Worm (Caenorhabditis elegans) whole organism, early embryonic: ENCODE measurements around the gene phy-3.

Experiments
- B0310.2 ChIP-seq: sonication (generic microtip); optimal IDR thresholded peaks from 2 replicates; lab custom pipeline; 2016; ENCODE audit warnings: mild to moderate bottlenecking, missing genetic modification characterization, missing compliant biosample characterization
- F13C5.2 ChIP-seq: sonication (generic microtip); optimal IDR thresholded peaks from 2 replicates; lab custom pipeline; 2017; ENCODE audit warnings: mild to moderate bottlenecking, missing genetic modification characterization, inconsistent platforms, missing compliant biosample characterization
- aly-1 ChIP-seq: sonication (generic microtip); optimal IDR thresholded peaks from 2 replicates; lab custom pipeline; 2016; ENCODE audit warnings: missing genetic modification characterization, missing compliant biosample characterization
- ama-1 ChIP-seq: fragments of 150-350 bp; optimal IDR thresholded peaks from 2 replicates; lab custom pipeline; 2014
- ceh-13 ChIP-seq: fragments of 200-800 bp; sonication (Bioruptor generic); optimal IDR thresholded peaks from 2 replicates; lab custom pipeline; 2018; ENCODE audit warnings: mild to moderate bottlenecking, missing genetic modification characterization, missing compliant biosample characterization
- ceh-36 ChIP-seq: sonication (generic microtip); optimal IDR thresholded peaks from 2 replicates; lab custom pipeline; 2016; ENCODE audit warnings: missing genetic modification characterization, inconsistent platforms, missing compliant biosample characterization
- ets-7 ChIP-seq: sonication (generic microtip); optimal IDR thresholded peaks from 2 replicates; lab custom pipeline; 2016; ENCODE audit warnings: missing genotype, missing genetic modification characterization, missing compliant biosample characterization
- flt-1 ChIP-seq: fragments of 200-800 bp; sonication (Bioruptor generic); IDR thresholded peaks from 2 replicates; pipeline ENCODE4 v1.3.6; 2022; ENCODE audit warnings: missing genetic modification characterization, missing compliant biosample characterization
- hmbx-1 ChIP-seq: sonication (generic microtip); optimal IDR thresholded peaks from 2 replicates; lab custom pipeline; 2016; ENCODE audit warnings: mild to moderate bottlenecking, missing genetic modification characterization, missing compliant biosample characterization
- hmg-4 ChIP-seq: fragments of 200-800 bp; sonication (Bioruptor generic); optimal IDR thresholded peaks from 2 replicates; lab custom pipeline; 2018; ENCODE audit warnings: mild to moderate bottlenecking, missing genetic modification characterization, missing compliant biosample characterization
- hnd-1 ChIP-seq: sonication (generic microtip); optimal IDR thresholded peaks from 2 replicates; lab custom pipeline; 2016; ENCODE audit warnings: missing genetic modification characterization, missing compliant biosample characterization
- pes-1 ChIP-seq: fragments of 200-800 bp; sonication (Bioruptor generic); IDR thresholded peaks from 2 replicates; pipeline ENCODE4 v1.3.6; 2022; ENCODE audit warnings: missing genetic modification reagents, missing genetic modification characterization, missing compliant biosample characterization
- scrt-1 ChIP-seq: fragments of 200-800 bp; sonication (Bioruptor generic); IDR thresholded peaks from 2 replicates; pipeline ENCODE4 v1.3.6; 2022; ENCODE audit warnings: missing genetic modification characterization, missing compliant biosample characterization
- sea-1 ChIP-seq: fragments of 200-800 bp; sonication (Bioruptor generic); conservative IDR thresholded peaks from 2 replicates; pipeline ENCODE4 v1.3.6; 2022; ENCODE audit warnings: missing genetic modification characterization, missing compliant biosample characterization
- tbx-11 ChIP-seq: fragments of 200-800 bp; sonication (Bioruptor generic); IDR thresholded peaks from 2 replicates; pipeline ENCODE4 v1.3.6; 2022; ENCODE audit warnings: missing genetic modification characterization, missing compliant biosample characterization
- tbx-37 ChIP-seq: fragments of 200-800 bp; sonication (Bioruptor generic); conservative IDR thresholded peaks from 2 replicates; pipeline ENCODE4 v1.3.6; 2022; ENCODE audit warnings: missing genetic modification reagents, missing genetic modification characterization, missing compliant biosample characterization
- tra-4 ChIP-seq: sonication (generic microtip); optimal IDR thresholded peaks from 2 replicates; lab custom pipeline; 2017; ENCODE audit warnings: missing genetic modification characterization, missing compliant biosample characterization

The phy-3 gene

ce11 chrV:16853956-16854683 lies 21.2 kb downstream of the phy-3 start, which contains the start of the genes clec-35 and clec-27:
Gene clec-35, minus strand, starts transcription at chrV:16854056.
Gene clec-27, plus strand, starts transcription at chrV:16854633.
- no peak for TF ChIP-seq F13C5.2

ce11 chrV:16857977-16858479 lies 25.1 kb downstream of the phy-3 start, which contains the start of the genes clec-31 and clec-22:
Gene clec-31, minus strand, starts transcription at chrV:16858077.
Gene clec-22, plus strand, starts transcription at chrV:16858429.
- no peak for TF ChIP-seq tbx-11 (GFP tag; lab: Robert Waterston, UW)
- no peak for TF ChIP-seq hmg-4
- no peak for TF ChIP-seq F13C5.2
- TF ChIP-seq tra-4 (tag; lab: Kevin White, UChicago), result no peak
- TF ChIP-seq ceh-13 (GFP tag; lab: Kevin White, UChicago), result no peak
- no peak for TF ChIP-seq pes-1 (GFP tag; lab: Robert Waterston, UW)
- no peak for TF ChIP-seq aly-1 (tag; lab: Kevin White, UChicago)
- TF ChIP-seq ceh-36, result no peak
- no peak for TF ChIP-seq hnd-1 (tag; lab: Kevin White, UChicago)
- TF ChIP-seq ets-7 (tag; lab: Kevin White, UChicago), result no peak
- no peak for TF ChIP-seq tbx-37 (GFP tag; lab: Robert Waterston, UW)
- no peak for TF ChIP-seq flt-1 (GFP tag; lab: Robert Waterston, UW)
- TF ChIP-seq hmbx-1 (tag; lab: Kevin White, UChicago), result no peak
- TF ChIP-seq B0310.2 (tag; lab: Kevin White, UChicago), result no peak
- TF ChIP-seq sea-1, result no peak
- TF ChIP-seq ama-1, result no peak
- TF ChIP-seq scrt-1 (GFP tag; lab: Robert Waterston, UW), result no peak

- TF ChIP-seq hmbx-1 (tag; lab: Kevin White, UChicago) (no peak), hnd-1 (tag; lab: Kevin White, UChicago) (no peak), flt-1 (GFP tag; lab: Robert Waterston, UW) (no peak), pes-1 (GFP tag; lab: Robert Waterston, UW) (no peak)
These were observed 28.8 kb downstream of the phy-3 start, which contains the start of the genes clec-32 and clec-24 for ce11 chrV:16861719-16862118. Gene clec-32, minus strand, starts transcription at chrV:16861819. Gene clec-24, plus strand, starts transcription at chrV:16862012.

- no peak for TF ChIP-seq F13C5.2
- no peak for TF ChIP-seq ceh-13 (GFP tag; lab: Kevin White, UChicago)
- TF ChIP-seq aly-1 (tag; lab: Kevin White, UChicago), result no peak
- no peak for TF ChIP-seq tbx-11 (GFP tag; lab: Robert Waterston, UW)
- no peak for TF ChIP-seq tbx-37 (GFP tag; lab: Robert Waterston, UW)
- no peak for TF ChIP-seq ceh-36
- no peak for TF ChIP-seq hmg-4
- no peak for TF ChIP-seq pes-1 (GFP tag; lab: Robert Waterston, UW)
- TF ChIP-seq tra-4 (tag; lab: Kevin White, UChicago), result no peak
- no peak for TF ChIP-seq sea-1
- no peak for TF ChIP-seq ama-1
- no peak for TF ChIP-seq flt-1 (GFP tag; lab: Robert Waterston, UW)
- no peak for TF ChIP-seq ets-7 (tag; lab: Kevin White, UChicago)
- no peak for TF ChIP-seq B0310.2 (tag; lab: Kevin White, UChicago)
These were observed 32.4 kb downstream of the phy-3 start, which contains the start of gene clec-28 for ce11 chrV:16865404-16865803. Gene clec-28, plus strand, starts transcription at chrV:16865704.

- TF ChIP-seq scrt-1 (GFP tag; lab: Robert Waterston, UW) (no peak), F13C5.2 (no peak), hmbx-1 (tag; lab: Kevin White, UChicago) (no peak), aly-1 (tag; lab: Kevin White, UChicago) (no peak)
These were observed 36.8 kb downstream of the phy-3 start, which contains the start of gene clec-33 for ce11 chrV:16869740-16870139. Gene clec-33, minus strand, starts transcription at chrV:16869840.

- TF ChIP-seq tbx-11 (GFP tag; lab: Robert Waterston, UW) (no peak), aly-1 (tag; lab: Kevin White, UChicago) (no peak), ama-1 (no peak), pes-1 (GFP tag; lab: Robert Waterston, UW) (no peak), scrt-1 (GFP tag; lab: Robert Waterston, UW) (no peak), tra-4 (tag; lab: Kevin White, UChicago) (no peak), F13C5.2 (no peak), B0310.2 (tag; lab: Kevin White, UChicago) (no peak)
These were observed 38.4 kb downstream of the phy-3 start, which contains the start of gene thn-4 for ce11 chrV:16871387-16871786. Gene thn-4, minus strand, starts transcription at chrV:16871487.

ce11 chrV:16873642-16874041 lies 40.7 kb downstream of the phy-3 start, which contains the start of gene srw-23:
Gene srw-23, plus strand, starts transcription at chrV:16873942.
- no peak for TF ChIP-seq aly-1 (tag; lab: Kevin White, UChicago)
- no peak for TF ChIP-seq flt-1 (GFP tag; lab: Robert Waterston, UW)
- TF ChIP-seq scrt-1 (GFP tag; lab: Robert Waterston, UW), result no peak
- TF ChIP-seq F13C5.2, result no peak
- no peak for TF ChIP-seq hmbx-1 (tag; lab: Kevin White, UChicago)
- no peak for TF ChIP-seq pes-1 (GFP tag; lab: Robert Waterston, UW)
- no peak for TF ChIP-seq hmg-4
- TF ChIP-seq ets-7 (tag; lab: Kevin White, UChicago), result no peak
- TF ChIP-seq sea-1, result no peak
- TF ChIP-seq tbx-37 (GFP tag; lab: Robert Waterston, UW), result no peak
- TF ChIP-seq B0310.2 (tag; lab: Kevin White, UChicago), result no peak
- TF ChIP-seq ceh-13 (GFP tag; lab: Kevin White, UChicago), result no peak
- TF ChIP-seq hnd-1 (tag; lab: Kevin White, UChicago), result no peak
- TF ChIP-seq ceh-36, result no peak
- TF ChIP-seq tra-4 (tag; lab: Kevin White, UChicago), result no peak
- TF ChIP-seq ama-1, result no peak
